Worm (Caenorhabditis elegans): ENCODE results near the gene dhs-30.

ce11 chrX:17184363-17184762 is 51.3 kb downstream of the dhs-30 start:
- peak; percentile 6 for TF ChIP-seq R02D3.7 (tag; optimal IDR thresholded peaks at IDR 0.05)
- TF ChIP-seq unc-62 (GFP tag; optimal IDR thresholded peaks at IDR 0.05) = no peak
- TF ChIP-seq nhr-77 (tag; optimal IDR thresholded peaks at IDR 0.05) = no peak
- peak; percentile 73 for TF ChIP-seq nhr-25 (tag; optimal IDR thresholded peaks at IDR 0.05)
- no peak for TF ChIP-seq snpc-4 (tag; optimal IDR thresholded peaks at IDR 0.05)
